Worm (Caenorhabditis elegans) whole organism, L4 larva: ENCODE results near the gene lurp-3.

Experiments used
- D1046.2 ChIP-seq: fragments of 200-800 bp; sonication (Bioruptor generic); IDR thresholded peaks from 2 replicates; pipeline ENCODE4 v1.3.6; 2022; ENCODE audit warnings: missing genetic modification characterization, missing compliant biosample characterization
- F10B5.3 ChIP-seq: sonication (generic microtip); optimal IDR thresholded peaks from 2 replicates; lab custom pipeline; 2016; ENCODE audit warnings: mild to moderate bottlenecking, missing genetic modification characterization, missing compliant biosample characterization
- F49E8.2 ChIP-seq: sonication (generic microtip); optimal IDR thresholded peaks from 2 replicates; lab custom pipeline; 2016; ENCODE audit warnings: missing compliant biosample characterization, mild to moderate bottlenecking, missing genetic modification characterization, borderline replicate concordance
- R02D3.7 ChIP-seq: fragments of 150-350 bp; sonication (generic microtip); optimal IDR thresholded peaks from 3 replicates; lab custom pipeline; 2014; ENCODE audit warnings: missing biosample characterization, missing genetic modification characterization
- Y105C5A.15 ChIP-seq: fragments of 200-800 bp; sonication (Bioruptor generic); IDR thresholded peaks from 2 replicates; pipeline ENCODE4 v1.3.6; 2022; ENCODE audit warnings: missing genetic modification characterization, missing compliant biosample characterization
- Y48G9A.11 ChIP-seq: fragments of 200-800 bp; sonication (Bioruptor generic); IDR thresholded peaks from 2 replicates; pipeline ENCODE4 v1.3.6; 2022; ENCODE audit warnings: missing genetic modification reagents, missing genetic modification characterization, missing compliant biosample characterization
- Y5F2A.4 ChIP-seq: fragments of 200-800 bp; sonication (Bioruptor generic); optimal IDR thresholded peaks from 2 replicates; lab custom pipeline; 2018; ENCODE audit warnings: mild to moderate bottlenecking, missing genetic modification characterization, missing compliant biosample characterization
- arid-1 ChIP-seq: fragments of 200-800 bp; sonication (Bioruptor generic); conservative IDR thresholded peaks from 2 replicates; pipeline ENCODE4 v1.3.6; 2022; ENCODE audit warnings: missing genetic modification reagents, missing genetic modification characterization, missing compliant biosample characterization
- attf-4 ChIP-seq: sonication (generic microtip); optimal IDR thresholded peaks from 3 replicates; lab custom pipeline; 2017; ENCODE audit warnings: missing biosample characterization, missing genetic modification characterization
- ceh-20 ChIP-seq: fragments of 200-800 bp; sonication (Bioruptor generic); IDR thresholded peaks from 2 replicates; pipeline ENCODE4 v1.3.6; 2022; ENCODE audit warnings: missing genetic modification reagents, missing genetic modification characterization, missing compliant biosample characterization
- ceh-28 ChIP-seq: fragments of 150-350 bp; optimal IDR thresholded peaks from 2 replicates; lab custom pipeline; 2014; ENCODE audit warnings: missing biosample characterization, missing genetic modification reagents, missing genetic modification characterization
- ceh-44 ChIP-seq: fragments of 200-800 bp; sonication (Bioruptor generic); IDR thresholded peaks from 2 replicates; pipeline ENCODE4 v1.3.6; 2022; ENCODE audit warnings: missing genetic modification reagents, missing genetic modification characterization, missing compliant biosample characterization
- ceh-62 ChIP-seq: sonication (generic microtip); optimal IDR thresholded peaks from 2 replicates; lab custom pipeline; 2017; ENCODE audit warnings: missing biosample characterization, missing genetic modification characterization
- ceh-82 ChIP-seq: sonication (generic microtip); optimal IDR thresholded peaks from 2 replicates; lab custom pipeline; 2017; ENCODE audit warnings: missing biosample characterization, missing genetic modification characterization
- cey-2 ChIP-seq: sonication (generic microtip); optimal IDR thresholded peaks from 3 replicates; lab custom pipeline; 2017; ENCODE audit warnings: missing genetic modification characterization, mild to moderate bottlenecking, missing compliant biosample characterization, antibody characterized with exemption, borderline replicate concordance; ENCODE audit not compliant: insufficient read depth
- daf-12 ChIP-seq: fragments of 150-350 bp; optimal IDR thresholded peaks from 2 replicates; lab custom pipeline; 2014; ENCODE audit warnings: missing biosample characterization, missing genetic modification reagents, missing genetic modification characterization
- daf-19 ChIP-seq: fragments of 200-800 bp; sonication (Bioruptor generic); conservative IDR thresholded peaks from 2 replicates; pipeline ENCODE4 v1.3.6; 2022; ENCODE audit warnings: missing genetic modification characterization, missing compliant biosample characterization
- dmd-9 ChIP-seq: fragments of 200-800 bp; sonication (Bioruptor generic); IDR thresholded peaks from 2 replicates; pipeline ENCODE4 v1.3.6; 2022; ENCODE audit warnings: missing genetic modification reagents, missing genetic modification characterization, missing compliant biosample characterization
- dpl-1 ChIP-seq: fragments of 150-350 bp; optimal IDR thresholded peaks from 2 replicates; lab custom pipeline; 2014; ENCODE audit warnings: missing biosample characterization, missing genetic modification reagents, missing genetic modification characterization
- dve-1 ChIP-seq: sonication (generic microtip); optimal IDR thresholded peaks from 2 replicates; lab custom pipeline; 2017; ENCODE audit warnings: antibody characterized with exemption, mild to moderate bottlenecking, missing genetic modification characterization, missing compliant biosample characterization; ENCODE audit not compliant: insufficient read depth
- egl-43 ChIP-seq: fragments of 200-800 bp; sonication (Bioruptor generic); IDR thresholded peaks from 2 replicates; pipeline ENCODE4 v1.3.6; 2022; ENCODE audit warnings: missing genetic modification reagents, missing genetic modification characterization, missing compliant biosample characterization
- fkh-10 ChIP-seq: fragments of 150-350 bp; optimal IDR thresholded peaks from 2 replicates; lab custom pipeline; 2014; ENCODE audit warnings: missing biosample characterization, missing genetic modification reagents, missing genetic modification characterization
- fos-1 ChIP-seq: fragments of 150-350 bp; optimal IDR thresholded peaks from 2 replicates; lab custom pipeline; 2014; ENCODE audit warnings: missing biosample characterization, missing genetic modification characterization
- lin-1 ChIP-seq: fragments of 200-800 bp; sonication (Bioruptor generic); IDR thresholded peaks from 2 replicates; pipeline ENCODE4 v1.3.6; 2022; ENCODE audit warnings: missing genetic modification reagents, missing genetic modification characterization, missing compliant biosample characterization
- lin-13 ChIP-seq: fragments of 150-350 bp; optimal IDR thresholded peaks from 2 replicates; lab custom pipeline; 2014; ENCODE audit warnings: missing biosample characterization, missing genetic modification reagents, missing genetic modification characterization
- lin-29 ChIP-seq: fragments of 200-800 bp; sonication (Bioruptor generic); IDR thresholded peaks from 2 replicates; pipeline ENCODE4 v1.3.6; 2022; ENCODE audit warnings: missing genetic modification reagents, missing genetic modification characterization, missing compliant biosample characterization
- lin-38 ChIP-seq: fragments of 200-800 bp; sonication (Bioruptor generic); IDR thresholded peaks from 2 replicates; pipeline ENCODE4 v1.3.6; 2022; ENCODE audit warnings: missing genetic modification reagents, missing genetic modification characterization, missing compliant biosample characterization
- madf-9 ChIP-seq: fragments of 200-800 bp; sonication (Bioruptor generic); conservative IDR thresholded peaks from 2 replicates; pipeline ENCODE4 v1.3.6; 2022; ENCODE audit warnings: missing genetic modification reagents, missing genetic modification characterization, missing compliant biosample characterization
- mdl-1 ChIP-seq, 2 experiments: fragments of 150-350 bp in 1 of 2; sonication (generic microtip) in 1 of 2; optimal IDR thresholded peaks; 2 replicates each; lab custom pipeline; 2014 to 2017; ENCODE audit warnings: missing biosample characterization in 2 of 2, missing genetic modification characterization in 2 of 2
- mdt-29 ChIP-seq: fragments of 200-800 bp; sonication (Bioruptor generic); IDR thresholded peaks from 2 replicates; pipeline ENCODE4 v1.3.6; 2022; ENCODE audit warnings: missing genetic modification reagents, missing genetic modification characterization, missing compliant biosample characterization
- mep-1 ChIP-seq: fragments of 150-350 bp; sonication (generic microtip); optimal IDR thresholded peaks from 3 replicates; lab custom pipeline; 2014; ENCODE audit warnings: missing biosample characterization, missing genetic modification characterization
- mes-2 ChIP-seq: sonication (generic microtip); optimal IDR thresholded peaks from 2 replicates; lab custom pipeline; 2016; ENCODE audit warnings: missing genotype, mild to moderate bottlenecking, missing genetic modification characterization, missing compliant biosample characterization; ENCODE audit not compliant: poor library complexity, severe bottlenecking
- mxl-3 ChIP-seq: fragments of 200-800 bp; sonication (Bioruptor generic); optimal IDR thresholded peaks from 2 replicates; lab custom pipeline; 2018; ENCODE audit warnings: mild to moderate bottlenecking, missing genetic modification characterization, missing compliant biosample characterization
- nhr-10 ChIP-seq: fragments of 150-350 bp; optimal IDR thresholded peaks from 2 replicates; lab custom pipeline; 2014; ENCODE audit warnings: missing biosample characterization, missing genetic modification characterization
- nhr-102 ChIP-seq: sonication (generic microtip); optimal IDR thresholded peaks from 2 replicates; lab custom pipeline; 2016; ENCODE audit warnings: mild to moderate bottlenecking, missing genetic modification characterization, moderate library complexity, missing compliant biosample characterization
- nhr-28 ChIP-seq: fragments of 150-350 bp; optimal IDR thresholded peaks from 2 replicates; lab custom pipeline; 2014; ENCODE audit warnings: missing biosample characterization, missing genetic modification characterization
- nhr-41 ChIP-seq: fragments of 200-800 bp; sonication (Bioruptor generic); IDR thresholded peaks from 2 replicates; pipeline ENCODE4 v1.3.6; 2022; ENCODE audit warnings: missing genetic modification reagents, missing genetic modification characterization, missing compliant biosample characterization
- nhr-6 ChIP-seq: fragments of 150-350 bp; optimal IDR thresholded peaks from 2 replicates; lab custom pipeline; 2014; ENCODE audit warnings: missing biosample characterization, missing genetic modification characterization
- nhr-76 ChIP-seq: fragments of 150-350 bp; optimal IDR thresholded peaks from 2 replicates; lab custom pipeline; 2014; ENCODE audit warnings: missing biosample characterization, missing genetic modification characterization
- pha-4 ChIP-seq, 2 experiments: fragments of 150-350 bp in 1 of 2; fragments of 200-800 bp in 1 of 2; sonication (Bioruptor generic) in 1 of 2; IDR thresholded peaks in 1 of 2; optimal IDR thresholded peaks in 1 of 2; 2 replicates each; pipeline versions ENCODE4 v1.3.6 to Lab custom; 2014 to 2022; ENCODE audit warnings: missing genetic modification characterization in 2 of 2, missing genetic modification reagents in 2 of 2, missing biosample characterization in 1 of 2, missing compliant biosample characterization in 1 of 2
- saeg-2 ChIP-seq: fragments of 200-800 bp; sonication (Bioruptor generic); IDR thresholded peaks from 2 replicates; pipeline ENCODE4 v1.3.6; 2022; ENCODE audit warnings: missing genetic modification reagents, missing genetic modification characterization, missing compliant biosample characterization
- set-16 ChIP-seq: fragments of 200-800 bp; sonication (Bioruptor generic); IDR thresholded peaks from 2 replicates; pipeline ENCODE4 v1.3.6; 2022; ENCODE audit warnings: missing genetic modification reagents, missing genetic modification characterization, missing compliant biosample characterization
- snpc-1.2 ChIP-seq: fragments of 200-800 bp; sonication (Bioruptor generic); IDR thresholded peaks from 2 replicates; pipeline ENCODE4 v1.3.6; 2022; ENCODE audit warnings: missing genetic modification reagents, missing genetic modification characterization, missing compliant biosample characterization
- unc-130 ChIP-seq: sonication (generic microtip); optimal IDR thresholded peaks from 2 replicates; lab custom pipeline; 2016; ENCODE audit warnings: missing genetic modification reagents, missing genetic modification characterization, missing compliant biosample characterization
- unc-39 ChIP-seq: sonication (generic microtip); optimal IDR thresholded peaks from 2 replicates; lab custom pipeline; 2017; ENCODE audit warnings: missing biosample characterization, missing genetic modification characterization
- unc-62 ChIP-seq, 3 experiments: fragments of 150-350 bp in 1 of 3; sonication (generic microtip); optimal IDR thresholded peaks in 2 of 3; peaks in 1 of 3; 1 replicate in 1 of 3; 2 replicates in 2 of 3; lab custom pipeline; 2014 to 2017; ENCODE audit warnings: missing biosample characterization in 3 of 3, missing genetic modification characterization in 3 of 3, missing genetic modification reagents in 3 of 3, missing genotype in 1 of 3
- zag-1 ChIP-seq: fragments of 150-350 bp; optimal IDR thresholded peaks from 2 replicates; lab custom pipeline; 2014; ENCODE audit warnings: missing biosample characterization, missing genetic modification characterization
- ztf-11 ChIP-seq: fragments of 150-350 bp; optimal IDR thresholded peaks from 2 replicates; lab custom pipeline; 2014; ENCODE audit warnings: missing biosample characterization, missing genetic modification characterization
- ztf-7 ChIP-seq: fragments of 150-350 bp; optimal IDR thresholded peaks from 2 replicates; lab custom pipeline; 2014; ENCODE audit warnings: missing biosample characterization, missing genetic modification characterization

lurp-3 gene

DNA sequence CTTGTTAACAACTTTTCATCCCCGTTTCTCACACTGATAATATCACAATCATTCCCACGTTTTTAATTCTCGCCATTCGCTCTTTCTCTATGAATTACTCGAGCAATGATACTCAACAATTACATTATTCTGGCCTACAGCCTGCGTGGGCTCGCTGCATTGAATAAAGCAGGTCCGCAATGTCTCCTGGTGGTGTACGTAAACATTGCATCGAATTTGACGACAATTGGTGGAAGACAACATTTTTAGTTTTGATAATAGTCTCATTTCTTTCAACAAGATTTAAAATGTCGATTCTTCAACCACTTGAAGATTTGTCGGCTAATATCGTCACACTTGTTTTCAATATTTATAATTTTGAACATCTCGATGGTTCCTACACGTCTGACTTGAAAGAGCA, 3.8 kb downstream of the lurp-3 start, which contains the start of gene bath-39 (continued):
- TF ChIP-seq nhr-6 (tag; lab: Kevin White, UChicago) (peak; percentile 19), mdl-1 (tag; optimal IDR thresholded peaks at IDR 0.05; lab: Kevin White, UChicago) (no peak), arid-1 (GFP tag; lab: Robert Waterston, UW) (no peak), Y48G9A.11 (GFP tag; lab: Robert Waterston, UW) (no peak), lin-1 (GFP tag; lab: Robert Waterston, UW) (no peak), mes-2 (tag; lab: Kevin White, UChicago) (peak; percentile 53), dve-1 (tag; lab: Kevin White, UChicago) (peak; percentile 8), ceh-44 (GFP tag; lab: Robert Waterston, UW) (no peak), egl-43 (no peak), snpc-1.2 (no peak), Y5F2A.4 (GFP tag; lab: Kevin White, UChicago) (no peak)

ce11 chrV:13462974-13463373, 7.4 kb downstream of the lurp-3 start, which contains the start of gene frm-10:
Gene frm-10 (plus strand): TSS chrV:13463207.
- TF ChIP-seq unc-39 (tag; lab: Kevin White, UChicago), result no peak
- TF ChIP-seq F10B5.3 (tag; lab: Kevin White, UChicago), result no peak
- TF ChIP-seq ceh-62 (tag; lab: Kevin White, UChicago), result no peak
- no peak for TF ChIP-seq madf-9 (GFP tag; lab: Robert Waterston, UW)
- TF ChIP-seq mdt-29 (GFP tag; lab: Robert Waterston, UW), result 0 out of 2 replicates have a peak, but pooled peaks have one; percentile 49
- TF ChIP-seq nhr-10 (tag; lab: Kevin White, UChicago), result no peak
- no peak for TF ChIP-seq D1046.2 (GFP tag; lab: Robert Waterston, UW)
- TF ChIP-seq saeg-2 (GFP tag; lab: Robert Waterston, UW), result no peak
- no peak for TF ChIP-seq R02D3.7 (tag; lab: Kevin White, UChicago)
- no peak for TF ChIP-seq fkh-10 (GFP tag; lab: Kevin White, UChicago)
- no peak for TF ChIP-seq mxl-3 (GFP tag; lab: Kevin White, UChicago)
- TF ChIP-seq unc-130 (GFP tag; lab: Kevin White, UChicago), result no peak
- peak; percentile 25 for TF ChIP-seq dpl-1 (GFP tag; lab: Kevin White, UChicago)
- TF ChIP-seq daf-19 (GFP tag; lab: Robert Waterston, UW), result no peak
- TF ChIP-seq nhr-28 (tag; lab: Kevin White, UChicago), result peak; percentile 94
- peak; percentile 75 for TF ChIP-seq mes-2 (tag; lab: Kevin White, UChicago)
- TF ChIP-seq ceh-20, result peak; percentile 42; the same call in 1 of the 2 replicates
- TF ChIP-seq ztf-7, result peak; percentile 49
- TF ChIP-seq attf-4, result no peak
- TF ChIP-seq lin-29 (GFP tag; lab: Robert Waterston, UW), result no peak
- no peak for TF ChIP-seq dmd-9 (GFP tag; lab: Robert Waterston, UW)
- TF ChIP-seq mep-1 (tag; lab: Kevin White, UChicago), result peak; percentile 83
- peak; percentile 58 for TF ChIP-seq lin-13 (GFP tag; lab: Kevin White, UChicago)
- no peak for TF ChIP-seq F49E8.2 (tag; lab: Kevin White, UChicago)
- no peak for TF ChIP-seq lin-38 (GFP tag; lab: Robert Waterston, UW)
- no peak for TF ChIP-seq ceh-28 (tag; lab: Kevin White, UChicago)
- TF ChIP-seq nhr-76 (tag; lab: Kevin White, UChicago), result no peak
- TF ChIP-seq Y105C5A.15 (GFP tag; lab: Robert Waterston, UW), result no peak
- TF ChIP-seq cey-2 (tag; lab: Kevin White, UChicago), result no peak
- no peak for TF ChIP-seq ztf-11
- no peak for TF ChIP-seq set-16
- no peak for TF ChIP-seq unc-62 (GFP tag; optimal IDR thresholded peaks at IDR 0.05 in 1 of 2; lab: Kevin White, UChicago)
- TF ChIP-seq unc-62 (tag; optimal IDR thresholded peaks at IDR 0.05; lab: Kevin White, UChicago), result no peak
- TF ChIP-seq fos-1, result no peak
- TF ChIP-seq nhr-102 (tag; lab: Kevin White, UChicago), result peak; percentile 47
- TF ChIP-seq pha-4 (GFP tag; IDR thresholded peaks at IDR 0.05; lab: Robert Waterston, UW), result peak; percentile 55; the same call in 1 of the 2 replicates
- peak; percentile 88 for TF ChIP-seq pha-4 (tag; optimal IDR thresholded peaks at IDR 0.05; lab: Kevin White, UChicago)
- no peak for TF ChIP-seq ceh-82
- no peak for TF ChIP-seq zag-1 (tag; lab: Kevin White, UChicago)
- no peak for TF ChIP-seq egl-43
- TF ChIP-seq daf-12 (tag; lab: Kevin White, UChicago), result no peak
- no peak for TF ChIP-seq nhr-41 (GFP tag; lab: Robert Waterston, UW)
